Worm (Caenorhabditis elegans) whole organism, L2 larva: ENCODE results near the gene F14F3.4.

Experiments
- C34F6.9 ChIP-seq: fragments of 150-350 bp; optimal IDR thresholded peaks from 2 replicates; lab custom pipeline; 2014; ENCODE audit warnings: missing biosample characterization, missing genetic modification characterization
- R02D3.7 ChIP-seq: fragments of 150-350 bp; optimal IDR thresholded peaks from 2 replicates; lab custom pipeline; 2014; ENCODE audit warnings: missing biosample characterization, missing genetic modification characterization
- Y55F3AM.14 ChIP-seq: fragments of 200-800 bp; sonication (Bioruptor generic); optimal IDR thresholded peaks from 2 replicates; lab custom pipeline; 2018; ENCODE audit warnings: mild to moderate bottlenecking, missing genetic modification characterization, missing compliant biosample characterization
- ZK546.5 ChIP-seq: sonication (generic microtip); optimal IDR thresholded peaks from 2 replicates; lab custom pipeline; 2017; ENCODE audit warnings: missing biosample characterization, missing genetic modification characterization
- alr-1 ChIP-seq: fragments of 150-350 bp; optimal IDR thresholded peaks from 2 replicates; lab custom pipeline; 2014; ENCODE audit warnings: missing biosample characterization, missing genetic modification characterization
- crh-2 ChIP-seq: sonication (generic microtip); optimal IDR thresholded peaks from 2 replicates; lab custom pipeline; 2017; ENCODE audit warnings: missing biosample characterization, missing genetic modification characterization
- dmd-4 ChIP-seq: sonication (generic microtip); optimal IDR thresholded peaks from 2 replicates; lab custom pipeline; 2017; ENCODE audit warnings: missing biosample characterization, missing genetic modification characterization
- elt-1 ChIP-seq: fragments of 150-350 bp; optimal IDR thresholded peaks from 2 replicates; lab custom pipeline; 2014; ENCODE audit warnings: missing biosample characterization, missing genetic modification characterization
- fos-1 ChIP-seq: fragments of 150-350 bp; optimal IDR thresholded peaks from 2 replicates; lab custom pipeline; 2014; ENCODE audit warnings: missing biosample characterization, missing genetic modification characterization
- gmeb-1 ChIP-seq: fragments of 150-350 bp; optimal IDR thresholded peaks from 2 replicates; lab custom pipeline; 2014; ENCODE audit warnings: missing biosample characterization, missing genetic modification characterization
- mab-5 ChIP-seq: fragments of 150-350 bp; optimal IDR thresholded peaks from 2 replicates; lab custom pipeline; 2014; ENCODE audit warnings: missing biosample characterization, missing genetic modification characterization
- mbf-1 ChIP-seq: sonication (generic microtip); optimal IDR thresholded peaks from 2 replicates; lab custom pipeline; 2017; ENCODE audit warnings: missing biosample characterization, missing genetic modification characterization
- mdl-1 ChIP-seq, 2 experiments: fragments of 150-350 bp in 1 of 2; sonication (generic microtip) in 1 of 2; optimal IDR thresholded peaks; 2 replicates each; lab custom pipeline; 2017; ENCODE audit warnings: missing biosample characterization in 2 of 2, missing genetic modification characterization in 2 of 2
- nhr-10 ChIP-seq: sonication (generic microtip); optimal IDR thresholded peaks from 2 replicates; lab custom pipeline; 2017; ENCODE audit warnings: missing biosample characterization, missing genetic modification characterization
- nhr-11 ChIP-seq: fragments of 150-350 bp; optimal IDR thresholded peaks from 2 replicates; lab custom pipeline; 2014; ENCODE audit warnings: missing biosample characterization, missing genetic modification characterization
- nhr-12 ChIP-seq: fragments of 150-350 bp; optimal IDR thresholded peaks from 2 replicates; lab custom pipeline; 2014; ENCODE audit warnings: missing biosample characterization, missing genetic modification characterization
- nhr-129 ChIP-seq: fragments of 150-350 bp; optimal IDR thresholded peaks from 2 replicates; lab custom pipeline; 2014; ENCODE audit warnings: missing biosample characterization, missing genetic modification characterization
- nhr-23 ChIP-seq: fragments of 150-350 bp; optimal IDR thresholded peaks from 2 replicates; lab custom pipeline; 2014; ENCODE audit warnings: missing biosample characterization, missing genetic modification reagents, missing genetic modification characterization
- nhr-25 ChIP-seq: fragments of 150-350 bp; sonication (generic microtip); optimal IDR thresholded peaks from 3 replicates; lab custom pipeline; 2014; ENCODE audit warnings: missing biosample characterization, missing genetic modification characterization
- nhr-6 ChIP-seq: fragments of 150-350 bp; optimal IDR thresholded peaks from 2 replicates; lab custom pipeline; 2014; ENCODE audit warnings: missing biosample characterization, missing genetic modification characterization
- nhr-77 ChIP-seq: fragments of 150-350 bp; optimal IDR thresholded peaks from 2 replicates; lab custom pipeline; 2014; ENCODE audit warnings: missing biosample characterization, missing genetic modification characterization
- peb-1 ChIP-seq: fragments of 150-350 bp; optimal IDR thresholded peaks from 2 replicates; lab custom pipeline; 2014; ENCODE audit warnings: missing biosample characterization, missing genetic modification characterization
- sem-4 ChIP-seq: fragments of 150-350 bp; optimal IDR thresholded peaks from 2 replicates; lab custom pipeline; 2014; ENCODE audit warnings: missing biosample characterization, missing genetic modification reagents, missing genetic modification characterization
- skn-1 ChIP-seq: sonication (generic microtip); optimal IDR thresholded peaks from 2 replicates; lab custom pipeline; 2017; ENCODE audit warnings: missing biosample characterization, missing genetic modification characterization
- sma-3 ChIP-seq: sonication (generic microtip); optimal IDR thresholded peaks from 2 replicates; lab custom pipeline; 2016; ENCODE audit warnings: missing genetic modification reagents, missing genetic modification characterization, missing compliant biosample characterization
- sma-9 ChIP-seq, 2 experiments: fragments of 150-350 bp in 1 of 2; sonication (generic microtip) in 1 of 2; optimal IDR thresholded peaks; 2 replicates each; lab custom pipeline; 2014 to 2016; ENCODE audit warnings: missing genetic modification characterization in 2 of 2, mild to moderate bottlenecking in 1 of 2, missing biosample characterization in 1 of 2, missing compliant biosample characterization in 1 of 2, missing genetic modification reagents in 1 of 2, moderate library complexity in 1 of 2
- unc-55 ChIP-seq: fragments of 150-350 bp; sonication (generic microtip); optimal IDR thresholded peaks from 3 replicates; lab custom pipeline; 2014; ENCODE audit warnings: missing biosample characterization, missing genetic modification reagents, missing genetic modification characterization
- ztf-4 ChIP-seq: fragments of 150-350 bp; optimal IDR thresholded peaks from 2 replicates; lab custom pipeline; 2014; ENCODE audit warnings: missing biosample characterization, missing genetic modification characterization

The F14F3.4 gene

DNA sequence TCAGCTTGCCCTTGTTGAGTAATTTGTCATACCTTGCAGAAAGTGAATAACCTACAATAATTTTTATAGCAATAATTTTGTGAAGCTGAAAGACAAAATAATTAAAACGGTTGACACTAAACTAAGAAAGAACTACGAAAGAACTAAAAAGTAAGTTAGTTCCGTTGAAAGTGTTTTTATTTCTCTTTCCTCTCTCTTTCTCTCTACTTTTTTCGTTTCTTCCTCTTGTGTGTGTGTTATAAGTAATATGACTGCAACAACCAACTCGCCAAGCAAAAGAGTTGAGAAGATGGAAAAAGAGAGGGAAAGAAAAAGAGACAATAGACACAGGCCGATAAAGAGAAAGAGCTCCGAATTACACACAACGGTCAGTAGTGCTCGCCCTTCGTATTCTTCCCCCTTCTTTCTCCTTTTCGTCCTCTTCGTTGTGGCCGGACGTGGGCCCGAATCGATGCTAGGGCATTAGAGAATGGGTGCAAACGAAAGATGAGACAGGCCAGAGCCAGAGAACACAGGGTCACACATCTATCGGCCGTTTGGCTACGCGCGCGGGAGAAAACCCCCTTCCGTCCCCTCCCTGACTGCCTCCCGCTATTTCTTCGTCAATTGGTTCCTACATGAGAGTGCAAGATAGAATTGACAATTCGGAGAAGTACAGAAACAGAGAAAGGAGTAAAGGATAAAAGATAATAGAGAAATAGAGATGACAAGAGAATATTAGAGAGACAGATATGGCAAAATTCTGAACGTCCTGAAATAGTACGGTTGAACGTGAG is 34.2 kb upstream of the F14F3.4 start, which contains the start of gene syd-2 (continued):
- TF ChIP-seq nhr-77 (tag; lab: Kevin White, UChicago), result peak; percentile 20
- no peak for TF ChIP-seq nhr-25 (tag; lab: Kevin White, UChicago)
- peak; percentile 76 for TF ChIP-seq Y55F3AM.14
- peak; percentile 40 to 75 for TF ChIP-seq mdl-1 (tag; optimal IDR thresholded peaks at IDR 0.05; lab: Kevin White, UChicago)
- TF ChIP-seq nhr-10 (tag; lab: Kevin White, UChicago), result no peak
- no peak for TF ChIP-seq R02D3.7 (tag; lab: Kevin White, UChicago)
- TF ChIP-seq nhr-23 (tag; lab: Kevin White, UChicago), result no peak

DNA sequence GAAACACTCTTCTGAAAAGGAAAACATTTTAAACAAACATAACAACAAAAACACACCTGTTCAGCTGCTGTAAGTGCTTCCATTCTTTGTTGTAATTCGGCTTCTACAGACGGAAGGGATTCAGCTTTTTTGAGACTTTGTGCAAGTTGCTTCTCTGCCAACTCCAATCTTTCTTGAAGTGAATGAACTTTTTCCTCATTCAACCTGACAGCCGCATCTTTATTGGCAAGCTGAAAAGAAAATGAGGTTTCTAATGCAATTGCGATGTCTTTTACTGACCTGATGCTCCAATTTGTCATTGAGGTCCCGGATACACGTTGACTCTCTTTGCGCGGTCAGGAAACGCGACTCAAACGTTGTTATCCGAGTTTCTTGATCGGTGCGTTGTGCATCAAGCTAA is 31.8 kb upstream of the F14F3.4 start:
- TF ChIP-seq mab-5 (tag; lab: Kevin White, UChicago), result no peak
- TF ChIP-seq sma-3, result no peak
- no peak for TF ChIP-seq unc-55 (GFP tag; lab: Kevin White, UChicago)
- TF ChIP-seq crh-2 (tag; lab: Kevin White, UChicago), result no peak
- TF ChIP-seq sma-9 (GFP tag; optimal IDR thresholded peaks at IDR 0.05; lab: Kevin White, UChicago), result no peak
- no peak for TF ChIP-seq sma-9 (tag; optimal IDR thresholded peaks at IDR 0.05; lab: Kevin White, UChicago)
- TF ChIP-seq peb-1 (tag; lab: Kevin White, UChicago), result no peak
- TF ChIP-seq R02D3.7 (tag; lab: Kevin White, UChicago), result no peak
- TF ChIP-seq nhr-77 (tag; lab: Kevin White, UChicago), result no peak
- TF ChIP-seq ZK546.5 (tag; lab: Kevin White, UChicago), result no peak

DNA sequence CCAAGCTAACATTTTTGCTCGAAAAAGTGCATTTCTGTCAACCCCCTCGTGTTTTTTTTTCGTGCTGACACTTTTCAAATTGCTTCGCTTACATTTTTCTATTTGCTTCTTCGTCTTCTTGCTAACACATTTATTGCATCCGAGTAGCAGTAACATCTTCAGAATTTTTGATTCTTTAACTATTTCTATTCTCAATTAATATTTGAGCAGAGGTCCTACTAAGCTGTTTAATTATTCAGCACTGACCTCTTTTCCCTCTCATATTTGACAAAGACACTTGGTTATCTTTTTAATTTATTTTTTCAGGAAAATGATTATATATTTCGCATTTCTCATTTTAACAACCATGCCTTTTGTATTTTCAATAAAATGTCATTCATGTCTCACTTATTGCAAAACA is 24.5 kb upstream of the F14F3.4 start, which contains the start of gene F59F5.5:
F59F5.5 (plus strand) TSS at position 301 of the 400 bp plus-strand sequence.
- TF ChIP-seq nhr-12 (tag; lab: Kevin White, UChicago), result no peak
- TF ChIP-seq nhr-23 (tag; lab: Kevin White, UChicago), result no peak
- TF ChIP-seq ZK546.5 (tag; lab: Kevin White, UChicago), result no peak
- no peak for TF ChIP-seq unc-55 (GFP tag; lab: Kevin White, UChicago)
- no peak for TF ChIP-seq nhr-11 (tag; lab: Kevin White, UChicago)
- TF ChIP-seq nhr-129 (tag; lab: Kevin White, UChicago), result no peak
- no peak for TF ChIP-seq dmd-4
- no peak for TF ChIP-seq sma-3
- no peak for TF ChIP-seq nhr-6
- TF ChIP-seq crh-2 (tag; lab: Kevin White, UChicago), result no peak
- TF ChIP-seq elt-1 (tag; lab: Kevin White, UChicago), result no peak
- no peak for TF ChIP-seq skn-1 (tag; lab: Kevin White, UChicago)
- no peak for TF ChIP-seq nhr-25 (tag; lab: Kevin White, UChicago)

DNA sequence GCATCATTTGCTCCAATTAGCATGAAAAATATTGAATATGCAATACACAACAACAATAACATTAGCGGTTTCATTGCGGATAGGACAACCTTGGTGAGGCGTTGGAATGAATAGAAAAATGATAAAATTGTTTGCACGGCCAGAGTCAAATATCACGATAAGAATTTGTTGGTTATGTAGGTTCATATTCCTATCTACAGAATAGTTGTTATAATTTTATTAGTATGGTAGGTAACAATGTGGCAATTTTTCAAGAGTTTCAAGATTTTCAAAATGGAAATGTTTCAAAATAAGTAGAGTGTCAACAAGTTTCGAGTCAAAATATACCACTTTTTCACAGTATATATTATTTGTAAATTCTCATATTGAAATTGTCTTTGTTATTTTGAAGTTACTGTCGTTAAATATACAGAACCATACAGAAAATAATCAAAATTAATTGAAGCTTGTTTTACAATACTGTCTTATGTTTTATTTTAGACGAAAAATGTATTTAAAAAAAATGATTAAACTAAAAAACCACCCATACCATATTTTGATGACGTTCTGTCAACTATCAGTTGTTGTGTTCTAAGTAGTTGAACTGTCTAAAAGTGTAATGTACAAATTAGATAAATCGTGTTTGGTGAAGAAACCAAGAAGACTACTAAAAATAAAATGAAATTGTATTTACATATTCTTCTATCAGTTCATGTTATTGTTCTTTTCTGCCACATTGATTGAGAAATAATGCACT is 21.3 kb upstream of the F14F3.4 start, which contains the start of the genes F59F5.3 and F59F5.4:
F59F5.3 (minus strand) TSS at position 101 of the 736 bp plus-strand sequence.
F59F5.4 (plus strand) TSS at position 686 of the 736 bp plus-strand sequence.
- no peak for TF ChIP-seq gmeb-1 (tag; lab: Kevin White, UChicago)
- peak; percentile 24 for TF ChIP-seq fos-1 (tag; lab: Kevin White, UChicago)

DNA sequence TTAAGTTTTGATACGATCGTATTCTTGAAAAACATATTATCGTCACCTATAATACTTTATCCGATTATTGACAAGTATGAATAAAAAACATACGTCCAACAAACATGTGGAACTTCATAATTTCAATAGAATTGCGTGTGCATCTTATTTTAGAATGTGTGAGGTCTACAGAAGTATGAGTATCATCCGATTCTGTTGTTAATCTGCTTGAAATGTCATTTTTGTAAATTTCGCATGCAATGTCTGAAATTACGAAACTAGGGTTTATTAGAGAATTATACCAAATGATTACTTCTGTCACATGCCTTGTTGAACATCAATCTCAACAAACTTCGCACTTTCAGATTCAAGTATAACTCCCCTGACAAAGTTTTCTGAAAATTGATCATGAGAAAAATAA is 20.6 kb upstream of the F14F3.4 start:
- TF ChIP-seq alr-1 (tag; lab: Kevin White, UChicago), result no peak
- TF ChIP-seq nhr-6, result no peak
- TF ChIP-seq nhr-25 (tag; lab: Kevin White, UChicago), result no peak
- no peak for TF ChIP-seq nhr-77 (tag; lab: Kevin White, UChicago)
- no peak for TF ChIP-seq C34F6.9 (tag; lab: Kevin White, UChicago)
- TF ChIP-seq sem-4, result no peak
- no peak for TF ChIP-seq Y55F3AM.14
- TF ChIP-seq elt-1 (tag; lab: Kevin White, UChicago), result no peak
- TF ChIP-seq ztf-4 (tag; lab: Kevin White, UChicago), result no peak
- no peak for TF ChIP-seq nhr-23 (tag; lab: Kevin White, UChicago)
- no peak for TF ChIP-seq nhr-129 (tag; lab: Kevin White, UChicago)
- no peak for TF ChIP-seq mbf-1 (tag; lab: Kevin White, UChicago)
- no peak for TF ChIP-seq nhr-10 (tag; lab: Kevin White, UChicago)
